Worm (Caenorhabditis elegans) whole organism, L2 larva: ENCODE measurements around the gene T04A8.13.

Experiments used
- blmp-1 ChIP-seq: sonication (generic microtip); optimal IDR thresholded peaks from 2 replicates; lab custom pipeline; 2017; ENCODE audit warnings: missing genetic modification characterization, mild to moderate bottlenecking, missing compliant biosample characterization, antibody characterized with exemption, moderate library complexity; ENCODE audit not compliant: insufficient read depth
- nhr-12 ChIP-seq: fragments of 150-350 bp; optimal IDR thresholded peaks from 2 replicates; lab custom pipeline; 2014; ENCODE audit warnings: missing biosample characterization, missing genetic modification characterization

DNA sequence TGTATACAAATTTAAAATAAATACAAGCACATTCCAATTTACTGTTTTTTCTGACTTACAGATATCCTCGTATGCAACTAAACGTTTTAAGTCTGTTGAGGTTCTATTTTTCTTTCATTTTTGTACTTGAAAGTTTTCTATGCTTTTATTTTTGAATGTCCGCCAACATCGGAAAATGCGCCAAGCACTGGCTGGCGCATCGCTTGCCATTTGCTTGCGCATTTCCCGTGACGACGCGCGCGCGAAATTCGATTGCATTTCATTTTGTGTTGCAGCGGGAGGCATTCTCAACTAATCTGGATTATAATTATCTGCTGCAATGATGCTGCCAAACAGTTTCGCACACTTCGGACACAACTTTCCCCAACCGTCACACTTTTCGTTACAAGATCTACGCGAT is 50.2 kb downstream of the T04A8.13 start, which contains the start of gene fbxl-2:
- peak; percentile 36 for TF ChIP-seq blmp-1 (tag; lab: Kevin White, UChicago)
- no peak for TF ChIP-seq nhr-12
